Fruit fly (Drosophila melanogaster) whole organism, pupa: Measurements from ENCODE around the gene Pvf1.
A peak's percentile ranks its signal among the peaks of the same experiment; 100 is the strongest.

ENCODE experiments used
- CG10348 ChIP-seq: fragments of 200-800 bp; sonication (Bioruptor generic); IDR thresholded peaks from 2 replicates; pipeline ENCODE4 v1.3.6; 2022; ENCODE audit warnings: missing biosample characterization, missing genetic modification characterization
- CG12605 ChIP-seq: fragments of 200-800 bp; sonication (Bioruptor generic); IDR thresholded peaks from 2 replicates; pipeline ENCODE4 v1.3.6; 2022; ENCODE audit warnings: missing biosample characterization, missing genetic modification characterization
- CG13204 ChIP-seq: fragments of 200-800 bp; sonication (Bioruptor generic); optimal IDR thresholded peaks from 2 replicates; lab custom pipeline; 2018; ENCODE audit warnings: missing biosample characterization, mild to moderate bottlenecking, missing genetic modification characterization, moderate library complexity
- CG14655 ChIP-seq: fragments of 200-800 bp; sonication (Bioruptor generic); optimal IDR thresholded peaks from 3 replicates; lab custom pipeline; 2017; ENCODE audit warnings: mild to moderate bottlenecking, missing biosample characterization, missing genetic modification reagents, missing genetic modification characterization
- CG15710 ChIP-seq: fragments of 200-800 bp; sonication (Bioruptor generic); optimal IDR thresholded peaks from 2 replicates; lab custom pipeline; 2018; ENCODE audit warnings: missing biosample characterization, mild to moderate bottlenecking, missing genetic modification characterization, moderate library complexity
- CG17806 ChIP-seq: fragments of 200-800 bp; sonication (Bioruptor generic); optimal IDR thresholded peaks from 2 replicates; lab custom pipeline; 2018; ENCODE audit warnings: missing biosample characterization, mild to moderate bottlenecking, missing genetic modification characterization, moderate library complexity
- CG32121 ChIP-seq: fragments of 200-800 bp; sonication (Bioruptor generic); IDR thresholded peaks from 2 replicates; pipeline ENCODE4 v1.3.6; 2022; ENCODE audit warnings: missing biosample characterization, missing genetic modification characterization
- CG34367 ChIP-seq: fragments of 200-800 bp; sonication (Bioruptor generic); optimal IDR thresholded peaks from 2 replicates; lab custom pipeline; 2018; ENCODE audit warnings: missing biosample characterization, mild to moderate bottlenecking, missing genetic modification characterization
- CG4496 ChIP-seq: fragments of 200-800 bp; sonication (Bioruptor generic); IDR thresholded peaks from 3 replicates; pipeline ENCODE4 v1.3.6; 2022; ENCODE audit warnings: missing biosample characterization, missing genetic modification characterization
- CG8159 ChIP-seq: fragments of 200-800 bp; sonication (Bioruptor generic); optimal IDR thresholded peaks from 3 replicates; lab custom pipeline; 2018; ENCODE audit warnings: missing biosample characterization, mild to moderate bottlenecking, missing genetic modification characterization, moderate library complexity
- CG8301 ChIP-seq: fragments of 200-800 bp; sonication (Bioruptor generic); optimal IDR thresholded peaks from 2 replicates; lab custom pipeline; 2018; ENCODE audit warnings: missing biosample characterization, mild to moderate bottlenecking, missing genetic modification characterization
- CG9948 ChIP-seq: fragments of 200-800 bp; sonication (Bioruptor generic); optimal IDR thresholded peaks from 2 replicates; lab custom pipeline; 2018; ENCODE audit warnings: missing biosample characterization, mild to moderate bottlenecking, missing genetic modification characterization, moderate library complexity
- D1 ChIP-seq: fragments of 200-800 bp; sonication (Bioruptor generic); optimal IDR thresholded peaks from 2 replicates; lab custom pipeline; 2018; ENCODE audit warnings: missing biosample characterization, mild to moderate bottlenecking, missing genetic modification characterization, moderate library complexity
- EcR ChIP-seq: fragments of 200-800 bp; sonication (Bioruptor generic); optimal IDR thresholded peaks from 3 replicates; lab custom pipeline; 2019; ENCODE audit warnings: missing biosample characterization, missing genetic modification characterization, mild to moderate bottlenecking, moderate library complexity, missing genetic modification reagents
- Ets98B ChIP-seq: fragments of 200-800 bp; sonication (Bioruptor generic); IDR thresholded peaks from 2 replicates; pipeline ENCODE4 v1.3.6; 2022; ENCODE audit warnings: missing biosample characterization, missing genetic modification characterization
- Pif1A ChIP-seq: fragments of 200-800 bp; sonication (Bioruptor generic); optimal IDR thresholded peaks from 3 replicates; lab custom pipeline; 2016; ENCODE audit warnings: missing biosample characterization, missing genetic modification characterization
- Pif1B ChIP-seq: fragments of 200-800 bp; sonication (Bioruptor generic); optimal IDR thresholded peaks from 3 replicates; lab custom pipeline; 2016; ENCODE audit warnings: missing biosample characterization, missing genetic modification characterization
- Snoo ChIP-seq: fragments of 200-800 bp; sonication (Bioruptor generic); optimal IDR thresholded peaks from 3 replicates; lab custom pipeline; 2017; ENCODE audit warnings: missing biosample characterization, mild to moderate bottlenecking, missing genetic modification characterization, inconsistent platforms
- fd96Ca ChIP-seq: fragments of 200-800 bp; sonication (Bioruptor generic); IDR thresholded peaks from 3 replicates; pipeline ENCODE4 v1.3.6; 2022; ENCODE audit warnings: missing biosample characterization, missing genetic modification characterization
- gl ChIP-seq: fragments of 200-800 bp; sonication (Bioruptor generic); optimal IDR thresholded peaks from 2 replicates; lab custom pipeline; 2018; ENCODE audit warnings: missing biosample characterization, mild to moderate bottlenecking, missing genetic modification characterization
- rn ChIP-seq: fragments of 200-800 bp; sonication (Bioruptor generic); IDR thresholded peaks from 2 replicates; pipeline ENCODE4 v1.3.6; 2022; ENCODE audit warnings: missing biosample characterization, missing genetic modification characterization

The Pvf1 gene

DNA sequence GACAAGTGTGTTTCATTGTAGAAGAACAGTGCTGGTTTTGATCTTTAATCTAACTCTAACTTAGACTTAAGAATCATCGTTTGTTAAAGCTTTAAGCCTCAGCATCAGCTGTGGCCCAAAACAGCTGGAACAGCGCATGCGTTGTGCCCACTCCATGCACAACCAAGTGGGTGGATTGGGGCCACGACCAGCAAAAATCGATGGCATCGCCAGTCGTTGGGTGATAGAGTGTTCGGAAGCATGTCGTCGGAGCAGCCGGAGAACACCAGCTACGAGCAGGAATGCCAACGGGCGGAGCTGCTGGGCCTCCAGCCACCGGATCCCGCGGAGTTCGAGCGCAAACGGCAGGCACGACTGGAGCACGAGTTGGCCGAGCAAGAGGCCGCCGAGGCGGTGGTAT lies 27.6 kb downstream of the Pvf1 start, which contains the start of gene CG32544:
Gene CG32544 (plus strand): TSS at position 211 of the 400 bp plus-strand sequence.
- TF ChIP-seq CG8301 (tag; lab: Kevin White, UChicago), result no peak
- no peak for TF ChIP-seq rn
- no peak for TF ChIP-seq CG32121
- no peak for TF ChIP-seq D1 (tag; lab: Kevin White, UChicago)
- no peak for TF ChIP-seq CG14655 (GFP tag; lab: Kevin White, UChicago)
- TF ChIP-seq Pif1B (GFP tag; lab: Kevin White, UChicago), result no peak
- no peak for TF ChIP-seq CG10348 (GFP tag; lab: Robert Waterston, UW)
- TF ChIP-seq gl (tag; lab: Kevin White, UChicago), result no peak

DNA sequence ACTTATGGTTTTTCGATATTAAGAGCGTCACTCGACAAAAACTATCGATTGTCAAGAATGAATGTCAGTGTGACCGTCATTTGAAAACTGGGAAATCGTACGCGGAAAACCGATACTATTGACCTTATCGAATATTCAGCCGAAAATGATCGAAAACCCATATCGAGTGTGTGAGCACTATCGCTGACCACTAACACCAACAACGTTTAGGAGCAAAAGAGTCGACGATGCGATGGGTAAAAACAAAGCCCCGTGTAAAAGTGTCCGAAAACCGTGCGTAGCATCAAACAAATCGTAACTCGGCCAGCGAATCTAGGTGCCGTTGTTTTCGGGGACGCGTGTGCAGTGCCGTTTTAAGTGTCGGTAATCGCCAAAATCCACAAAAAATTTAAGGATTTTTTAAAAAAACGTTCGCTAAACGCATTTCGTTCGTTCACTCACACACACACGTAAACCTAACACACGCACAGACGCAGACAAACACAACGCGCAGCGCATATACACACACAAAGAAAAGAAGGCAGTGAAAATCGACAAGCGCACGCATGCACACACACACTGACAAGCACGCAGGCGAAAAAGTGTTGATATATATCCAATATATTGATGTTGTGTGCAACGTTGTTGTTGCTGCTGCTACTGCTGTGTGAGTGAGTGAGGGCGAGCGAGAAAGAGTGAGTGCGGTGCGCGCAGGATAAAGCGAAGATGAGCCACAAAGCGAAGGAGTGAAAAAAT lies 31.4 kb downstream of the Pvf1 start, which contains the start of the genes CG7326 and Dora:
Gene CG7326 (minus strand): TSS at position 29 of the 735 bp plus-strand sequence.
Gene Dora (plus strand): TSS at position 203 of the 735 bp plus-strand sequence.
- no peak for TF ChIP-seq CG34367 (tag; lab: Kevin White, UChicago)
- peak; percentile 20 for TF ChIP-seq CG13204 (GFP tag; lab: Kevin White, UChicago)
- TF ChIP-seq D1 (tag; lab: Kevin White, UChicago), result no peak
- TF ChIP-seq EcR (GFP tag; lab: Kevin White, UChicago), result peak; percentile 46
- TF ChIP-seq CG15710 (tag; lab: Kevin White, UChicago), result no peak
- no peak for TF ChIP-seq Snoo (tag; lab: Kevin White, UChicago)
- no peak for TF ChIP-seq CG9948 (tag; lab: Kevin White, UChicago)
- TF ChIP-seq Ets98B, result no peak
- TF ChIP-seq Pif1A (GFP tag; lab: Kevin White, UChicago), result no peak
- no peak for TF ChIP-seq CG14655 (GFP tag; lab: Kevin White, UChicago)
- TF ChIP-seq gl (tag; lab: Kevin White, UChicago), result no peak
- no peak for TF ChIP-seq CG17806
- TF ChIP-seq fd96Ca, result no peak
- no peak for TF ChIP-seq CG32121

DNA sequence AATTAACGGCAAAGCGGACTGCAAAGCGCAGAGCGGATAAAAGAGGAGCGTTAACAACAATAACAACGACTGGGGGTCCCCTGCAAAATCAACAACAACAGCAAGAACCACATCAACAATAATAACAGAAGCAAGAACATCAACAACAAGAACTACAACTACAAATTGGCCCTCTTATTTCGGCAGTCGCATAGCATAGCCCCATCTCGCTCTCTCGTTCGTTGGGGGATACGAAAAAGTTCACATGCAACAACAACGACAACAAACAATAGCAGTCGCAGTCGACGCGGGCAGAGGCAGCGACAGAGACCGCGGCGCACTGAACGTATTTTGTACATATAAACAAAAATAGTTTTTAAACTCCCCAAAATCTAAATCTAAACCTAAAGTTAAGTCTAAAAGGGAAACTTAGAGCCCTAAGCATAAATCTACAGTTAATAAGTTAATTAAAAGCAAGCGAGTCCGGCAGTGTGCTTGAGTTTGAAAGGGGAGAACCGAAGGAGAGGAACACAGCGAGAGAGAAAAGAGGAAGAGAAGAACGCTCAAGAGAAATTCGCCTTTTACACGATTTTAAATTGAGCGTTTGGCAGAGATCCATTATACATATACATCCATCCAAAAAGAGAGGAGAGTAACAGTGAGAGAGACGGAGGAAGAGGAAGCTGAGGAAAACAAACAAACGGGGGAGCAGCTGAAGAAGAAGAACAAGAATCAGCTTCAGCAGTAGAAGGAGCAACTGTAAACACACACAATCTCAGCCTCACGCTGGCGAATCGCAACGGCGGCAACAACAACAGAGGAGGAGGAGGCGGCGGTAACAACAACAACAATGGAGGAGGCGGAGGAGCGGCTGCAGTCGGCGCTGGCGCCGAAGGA lies 32.2 kb downstream of the Pvf1 start:
- TF ChIP-seq Snoo (tag; lab: Kevin White, UChicago), result no peak
- peak; percentile 93 for TF ChIP-seq CG13204 (GFP tag; lab: Kevin White, UChicago)

DNA sequence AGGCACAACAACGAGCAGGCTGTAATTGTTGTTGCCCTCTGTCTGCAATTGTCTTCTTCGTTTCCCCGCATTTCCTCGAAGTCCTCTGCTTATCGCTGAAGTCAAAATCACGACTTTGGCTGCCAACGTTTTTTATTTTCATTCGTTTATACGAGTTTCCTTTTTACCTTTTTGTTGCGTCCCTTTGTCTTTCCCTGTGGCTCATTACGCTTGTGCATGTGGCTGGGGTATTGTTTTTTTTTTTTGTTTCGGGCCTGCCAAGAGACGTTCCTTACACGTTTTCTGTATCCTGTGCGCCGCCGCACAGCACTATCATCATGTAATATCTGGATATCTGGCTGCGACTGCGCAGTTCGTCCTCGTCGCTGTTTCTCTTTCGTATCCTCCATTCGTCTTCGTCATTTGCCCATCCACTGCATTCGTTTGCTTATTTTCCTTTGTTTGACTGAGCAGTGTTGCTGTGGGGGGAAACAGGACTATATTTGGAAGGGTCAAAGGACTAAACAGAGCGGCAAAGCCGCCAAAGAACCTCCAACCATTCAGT lies 33.9 kb downstream of the Pvf1 start:
- peak; percentile 19 for TF ChIP-seq CG17806
- TF ChIP-seq CG15710 (tag; lab: Kevin White, UChicago), result peak; percentile 14
- peak; percentile 10 for TF ChIP-seq CG8159 (tag; lab: Kevin White, UChicago)
- no peak for TF ChIP-seq fd96Ca
- TF ChIP-seq CG13204 (GFP tag; lab: Kevin White, UChicago), result peak; percentile 71
- no peak for TF ChIP-seq Snoo (tag; lab: Kevin White, UChicago)
- TF ChIP-seq CG10348 (GFP tag; lab: Robert Waterston, UW), result no peak
- TF ChIP-seq CG32121, result no peak
- no peak for TF ChIP-seq CG9948 (tag; lab: Kevin White, UChicago)
- peak; percentile 50 for TF ChIP-seq EcR (GFP tag; lab: Kevin White, UChicago)
- no peak for TF ChIP-seq CG4496
- TF ChIP-seq CG34367 (tag; lab: Kevin White, UChicago), result peak; percentile 7
- TF ChIP-seq gl (tag; lab: Kevin White, UChicago), result peak; percentile 48
- no peak for TF ChIP-seq CG8301 (tag; lab: Kevin White, UChicago)
- TF ChIP-seq CG12605 (GFP tag; lab: Robert Waterston, UW), result no peak
- TF ChIP-seq rn, result no peak
- TF ChIP-seq Ets98B, result no peak
- TF ChIP-seq CG14655 (GFP tag; lab: Kevin White, UChicago), result no peak
- TF ChIP-seq Pif1B (GFP tag; lab: Kevin White, UChicago), result no peak

DNA sequence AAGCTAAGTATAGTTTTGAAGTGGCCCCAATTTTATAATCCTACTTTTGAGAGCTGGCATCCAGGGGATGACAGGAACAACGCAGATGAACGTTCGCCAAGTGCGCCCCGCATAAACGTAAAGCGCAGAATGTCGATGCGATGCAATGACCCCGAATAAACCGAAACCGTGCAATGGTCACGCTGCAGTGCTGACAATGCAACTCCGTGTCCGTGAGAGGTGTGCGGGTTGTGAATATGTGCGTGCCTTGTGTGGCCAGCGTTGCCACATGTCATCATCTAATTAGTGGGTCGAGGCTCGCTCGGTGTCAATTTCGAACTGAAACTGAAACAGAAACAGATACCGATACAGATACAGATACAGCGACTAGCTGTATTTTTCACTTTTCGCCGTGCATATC lies 35.7 kb downstream of the Pvf1 start:
- no peak for TF ChIP-seq CG12605 (GFP tag; lab: Robert Waterston, UW)
- no peak for TF ChIP-seq CG15710 (tag; lab: Kevin White, UChicago)
- no peak for TF ChIP-seq gl (tag; lab: Kevin White, UChicago)
- no peak for TF ChIP-seq rn
- TF ChIP-seq EcR (GFP tag; lab: Kevin White, UChicago), result peak; percentile 80
- no peak for TF ChIP-seq D1 (tag; lab: Kevin White, UChicago)
